Fruit fly (Drosophila melanogaster): Measurements from ENCODE around the gene CG12605.
A peak's percentile ranks its signal among the peaks of the same experiment; 100 is the strongest.

The CG12605 gene

DNA sequence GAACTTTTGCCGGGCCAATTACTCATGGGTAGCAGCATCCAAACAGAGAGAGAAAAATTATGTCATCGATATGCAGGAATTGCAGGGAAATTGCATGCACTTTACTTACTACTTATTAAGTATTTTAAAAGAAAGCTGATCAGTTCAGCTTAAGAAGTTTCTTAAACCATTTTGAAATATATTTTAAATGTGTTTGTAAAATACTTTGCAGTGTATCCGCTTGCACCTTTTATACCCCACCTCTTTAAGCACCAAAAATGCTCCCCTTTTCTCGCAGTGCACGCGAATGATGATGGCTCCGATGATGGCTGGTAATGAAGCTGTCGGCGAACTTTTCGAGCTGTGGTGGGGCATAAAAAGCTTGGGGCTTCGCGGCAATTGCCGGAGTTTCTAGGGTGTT, 12.1 kb downstream of the CG12605 start, which contains the start of gene CG14984 (continued):
- TF ChIP-seq gsb-n (tag; optimal IDR thresholded peaks at IDR 0.05), result no peak
- no peak for TF ChIP-seq CG15601 (tag; optimal IDR thresholded peaks at IDR 0.05)
- TF ChIP-seq Mad (GFP tag; optimal IDR thresholded peaks at IDR 0.05), result no peak
- no peak for TF ChIP-seq jing (GFP tag; optimal IDR thresholded peaks at IDR 0.05)
- TF ChIP-seq Gug (GFP tag; IDR thresholded peaks at IDR 0.05), result peak; percentile 57; the same call in 2 of the 4 replicates
- no peak for TF ChIP-seq bigmax (GFP tag; optimal IDR thresholded peaks at IDR 0.05)
- TF ChIP-seq CG12744 (GFP tag; optimal IDR thresholded peaks at IDR 0.05), result no peak
- no peak for TF ChIP-seq MBD-R2 (GFP tag; IDR thresholded peaks at IDR 0.05)
- no peak for TF ChIP-seq crol (GFP tag; IDR thresholded peaks at IDR 0.05)
- no peak for TF ChIP-seq sens-2 (GFP tag; IDR thresholded peaks at IDR 0.05)
- TF ChIP-seq CG13894 (tag; optimal IDR thresholded peaks at IDR 0.05), result peak; percentile 3
- peak; percentile 45 for TF ChIP-seq Dad (GFP tag; optimal IDR thresholded peaks at IDR 0.05)
- TF ChIP-seq CG18619 (GFP tag; optimal IDR thresholded peaks at IDR 0.05), result no peak
- no peak for TF ChIP-seq hbn (GFP tag; IDR thresholded peaks at IDR 0.05; ENCODE audit: partially characterized antibody)
- TF ChIP-seq rib (GFP tag; IDR thresholded peaks at IDR 0.05), result no peak
- TF ChIP-seq Hr3 (GFP tag; optimal IDR thresholded peaks at IDR 0.05), result no peak
- TF ChIP-seq ci (GFP tag; IDR thresholded peaks at IDR 0.05), result 0 out of 3 replicates have a peak, but pooled peaks have one; percentile 35
- peak; percentile 26 for TF ChIP-seq CG2712 (tag; optimal IDR thresholded peaks at IDR 0.05)
- TF ChIP-seq CTCF (GFP tag; optimal IDR thresholded peaks at IDR 0.05), result no peak
- no peak for TF ChIP-seq unc-4 (GFP tag; IDR thresholded peaks at IDR 0.05; ENCODE audit: partially characterized antibody)
- TF ChIP-seq hth (optimal IDR thresholded peaks at IDR 0.05), result no peak
- TF ChIP-seq bcd (GFP tag; optimal IDR thresholded peaks at IDR 0.05), result peak; percentile 62
- TF ChIP-seq CG7357 (GFP tag; IDR thresholded peaks at IDR 0.05), result no peak
- TF ChIP-seq HLHmδ (GFP tag; optimal IDR thresholded peaks at IDR 0.05), result no peak
- no peak for TF ChIP-seq kay (GFP tag; optimal IDR thresholded peaks at IDR 0.05)
- no peak for TF ChIP-seq CG9797 (GFP tag; optimal IDR thresholded peaks at IDR 0.05)
- no peak for TF ChIP-seq ac (GFP tag; optimal IDR thresholded peaks at IDR 0.05)
- peak; percentile 10 for TF ChIP-seq Side (GFP tag; optimal IDR thresholded peaks at IDR 0.05)
- TF ChIP-seq scrt (GFP tag; optimal IDR thresholded peaks at IDR 0.05), result peak; percentile 80
- peak; percentile 16 for TF ChIP-seq fd96Cb (tag; optimal IDR thresholded peaks at IDR 0.05)
- no peak for TF ChIP-seq bowl (GFP tag; IDR thresholded peaks at IDR 0.05)
- TF ChIP-seq shn (GFP tag; optimal IDR thresholded peaks at IDR 0.05), result peak; percentile 16
- TF ChIP-seq GATAe (GFP tag; conservative IDR thresholded peaks at IDR 0.05), result no peak
- no peak; the same call in 1 of the 2 replicates for TF ChIP-seq vvl (GFP tag; IDR thresholded peaks at IDR 0.05)
- no peak for TF ChIP-seq nau (GFP tag; optimal IDR thresholded peaks at IDR 0.05)
- no peak for TF ChIP-seq CG16815 (GFP tag; optimal IDR thresholded peaks at IDR 0.05)
- TF ChIP-seq CG32767 (GFP tag; IDR thresholded peaks at IDR 0.05), result no peak
- no peak for TF ChIP-seq ro (GFP tag; IDR thresholded peaks at IDR 0.05)
- TF ChIP-seq pros (GFP tag; optimal IDR thresholded peaks at IDR 0.05), result no peak
- no peak for TF ChIP-seq her (GFP tag; optimal IDR thresholded peaks at IDR 0.05)
- no peak for TF ChIP-seq gce (GFP tag; IDR thresholded peaks at IDR 0.05)
- no peak for TF ChIP-seq schlank (tag; optimal IDR thresholded peaks at IDR 0.05)
- peak; percentile 56; the same call in 1 of the 2 replicates for TF ChIP-seq wdn (GFP tag; IDR thresholded peaks at IDR 0.05)
- no peak for TF ChIP-seq CG17328 (GFP tag; IDR thresholded peaks at IDR 0.05)
- peak; percentile 26 for TF ChIP-seq CG1647 (GFP tag; optimal IDR thresholded peaks at IDR 0.05)
- TF ChIP-seq D (optimal IDR thresholded peaks at IDR 0.05), result no peak
- no peak for TF ChIP-seq D (GFP tag; optimal IDR thresholded peaks at IDR 0.05)
- no peak for TF ChIP-seq crp (GFP tag; optimal IDR thresholded peaks at IDR 0.05)
- TF ChIP-seq CG12769 (tag; optimal IDR thresholded peaks at IDR 0.05), result no peak
- no peak for TF ChIP-seq CG1529 (GFP tag; optimal IDR thresholded peaks at IDR 0.05)
- TF ChIP-seq B-H1 (GFP tag; IDR thresholded peaks at IDR 0.05), result peak; percentile 27; the same call in 1 of the 3 replicates
- no peak for TF ChIP-seq p53 (GFP tag; optimal IDR thresholded peaks at IDR 0.05)
- no peak for TF ChIP-seq CG11723 (GFP tag; optimal IDR thresholded peaks at IDR 0.05)
